Fruit fly (Drosophila melanogaster) whole organism, embryonic: Measurements from ENCODE around the gene CG5808.

Source experiments
- ATbp ChIP-seq: fragments of 200-800 bp; sonication (Bioruptor generic); optimal IDR thresholded peaks from 2 replicates; lab custom pipeline; 2017; ENCODE audit warnings: missing biosample characterization, mild to moderate bottlenecking, missing genetic modification characterization, missing genetic modification reagents
- Aef1 ChIP-seq: fragments of 200-800 bp; sonication (Bioruptor generic); IDR thresholded peaks from 3 replicates; pipeline ENCODE4 v1.3.6; 2022; ENCODE audit warnings: missing biosample characterization, missing genetic modification characterization
- B-H2 ChIP-seq: fragments of 200-800 bp; sonication (Bioruptor generic); optimal IDR thresholded peaks from 2 replicates; lab custom pipeline; 2018; ENCODE audit warnings: missing biosample characterization, mild to moderate bottlenecking, missing genetic modification characterization
- CG10565 ChIP-seq: fragments of 200-800 bp; sonication (Bioruptor generic); optimal IDR thresholded peaks from 3 replicates; lab custom pipeline; 2016; ENCODE audit warnings: missing biosample characterization, mild to moderate bottlenecking, missing genetic modification characterization
- CG11504 ChIP-seq: fragments of 200-800 bp; sonication (Bioruptor generic); optimal IDR thresholded peaks from 3 replicates; lab custom pipeline; 2019; ENCODE audit warnings: missing biosample characterization, mild to moderate bottlenecking, missing genetic modification characterization, moderate library complexity
- CG12236 ChIP-seq: fragments of 200-800 bp; sonication (Bioruptor generic); optimal IDR thresholded peaks from 2 replicates; lab custom pipeline; 2016; ENCODE audit warnings: missing biosample characterization, missing genetic modification characterization
- CG15696 ChIP-seq: fragments of 200-800 bp; sonication (Bioruptor generic); optimal IDR thresholded peaks from 2 replicates; lab custom pipeline; 2019; ENCODE audit warnings: missing biosample characterization, mild to moderate bottlenecking, missing genetic modification characterization, moderate library complexity
- CG16863 ChIP-seq: fragments of 200-800 bp; sonication (Bioruptor generic); optimal IDR thresholded peaks from 3 replicates; lab custom pipeline; 2016; ENCODE audit warnings: missing biosample characterization, missing genetic modification characterization
- CG17385 ChIP-seq: fragments of 200-800 bp; sonication (Bioruptor generic); optimal IDR thresholded peaks from 3 replicates; lab custom pipeline; 2018; ENCODE audit warnings: missing biosample characterization, mild to moderate bottlenecking, missing genetic modification characterization
- CG30020 ChIP-seq: fragments of 200-800 bp; optimal IDR thresholded peaks from 2 replicates; lab custom pipeline; 2019; ENCODE audit warnings: missing biosample characterization, mild to moderate bottlenecking, missing genetic modification characterization, moderate library complexity
- CG32767 ChIP-seq: fragments of 200-800 bp; sonication (Bioruptor generic); IDR thresholded peaks from 2 replicates; pipeline ENCODE4 v1.3.6; 2022; ENCODE audit warnings: missing biosample characterization, missing genetic modification characterization
- CG33557 ChIP-seq: fragments of 200-800 bp; sonication (Bioruptor generic); optimal IDR thresholded peaks from 2 replicates; lab custom pipeline; 2019; ENCODE audit warnings: missing biosample characterization, mild to moderate bottlenecking, missing genetic modification characterization, moderate library complexity
- CG3407 ChIP-seq: fragments of 200-800 bp; sonication (Bioruptor generic); optimal IDR thresholded peaks from 2 replicates; lab custom pipeline; 2018; ENCODE audit warnings: missing biosample characterization, mild to moderate bottlenecking, missing genetic modification characterization
- CG4617 ChIP-seq: fragments of 200-800 bp; sonication (Bioruptor generic); optimal IDR thresholded peaks from 3 replicates; lab custom pipeline; 2016; ENCODE audit warnings: missing biosample characterization, missing genetic modification characterization, borderline replicate concordance
- CG6689 ChIP-seq: fragments of 200-800 bp; sonication (Bioruptor generic); IDR thresholded peaks from 2 replicates; pipeline ENCODE4 v1.3.6; 2022; ENCODE audit warnings: missing biosample characterization, missing genetic modification characterization
- CG6791 ChIP-seq: fragments of 200-800 bp; sonication (Bioruptor generic); IDR thresholded peaks from 3 replicates; pipeline ENCODE4 v1.3.6; 2022; ENCODE audit warnings: missing biosample characterization, missing genetic modification characterization; ENCODE audit not compliant: partially characterized antibody
- CG7963 ChIP-seq: fragments of 200-800 bp; sonication (Bioruptor generic); IDR thresholded peaks from 3 replicates; pipeline ENCODE4 v1.3.6; 2022; ENCODE audit warnings: missing biosample characterization, missing genetic modification characterization; ENCODE audit not compliant: partially characterized antibody
- CG8478 ChIP-seq: fragments of >200 bp; optimal IDR thresholded peaks from 2 replicates; lab custom pipeline; 2018
- CG9797 ChIP-seq: fragments of 200-800 bp; sonication (Bioruptor generic); optimal IDR thresholded peaks from 3 replicates; lab custom pipeline; 2018; ENCODE audit warnings: missing biosample characterization, mild to moderate bottlenecking, missing genetic modification characterization
- Dad ChIP-seq: fragments of 200-800 bp; sonication (Bioruptor generic); optimal IDR thresholded peaks from 3 replicates; lab custom pipeline; 2016; ENCODE audit warnings: missing biosample characterization, missing genetic modification characterization
- Doc2 ChIP-seq: fragments of 200-800 bp; sonication (Bioruptor generic); IDR thresholded peaks from 2 replicates; pipeline ENCODE4 v1.3.6; 2022; ENCODE audit warnings: missing biosample characterization, missing genetic modification characterization
- Elba2 ChIP-seq: fragments of 200-800 bp; sonication (Bioruptor generic); optimal IDR thresholded peaks from 3 replicates; lab custom pipeline; 2016; ENCODE audit warnings: missing biosample characterization, missing genetic modification characterization
- Fer2 ChIP-seq: fragments of 200-800 bp; sonication (Bioruptor generic); optimal IDR thresholded peaks from 2 replicates; lab custom pipeline; 2018; ENCODE audit warnings: missing biosample characterization, mild to moderate bottlenecking, missing genetic modification characterization, moderate library complexity
- GATAe ChIP-seq: fragments of 200-800 bp; sonication (Bioruptor generic); conservative IDR thresholded peaks from 2 replicates; pipeline ENCODE4 v1.3.6; 2022; ENCODE audit warnings: missing biosample characterization, missing genetic modification characterization
- Gsc ChIP-seq: fragments of 200-800 bp; sonication (Bioruptor generic); IDR thresholded peaks from 2 replicates; pipeline ENCODE4 v1.3.6; 2022; ENCODE audit warnings: missing biosample characterization, missing genetic modification characterization
- HLH4C ChIP-seq: fragments of 200-800 bp; sonication (Bioruptor generic); IDR thresholded peaks from 3 replicates; pipeline ENCODE4 v1.3.6; 2022; ENCODE audit warnings: missing biosample characterization, missing genetic modification characterization; ENCODE audit not compliant: partially characterized antibody
- Hsf ChIP-seq: fragments of 200-800 bp; sonication (Bioruptor generic); optimal IDR thresholded peaks from 3 replicates; lab custom pipeline; 2016; ENCODE audit warnings: missing biosample characterization, missing genetic modification characterization
- Mes4 ChIP-seq: fragments of 200-800 bp; sonication (Bioruptor generic); optimal IDR thresholded peaks from 2 replicates; lab custom pipeline; 2016; ENCODE audit warnings: missing biosample characterization, missing genetic modification characterization
- NfI ChIP-seq: fragments of 200-800 bp; sonication (Bioruptor generic); optimal IDR thresholded peaks from 3 replicates; lab custom pipeline; 2018; ENCODE audit warnings: missing biosample characterization, mild to moderate bottlenecking, missing genetic modification characterization, moderate library complexity
- Pdp1 ChIP-seq, 2 experiments: fragments of 200-800 bp; sonication (Bioruptor generic); optimal IDR thresholded peaks; 3 replicates each; lab custom pipeline; 2016; ENCODE audit warnings: missing biosample characterization in 2 of 2, missing genetic modification characterization in 2 of 2, mild to moderate bottlenecking in 1 of 2, moderate library complexity in 1 of 2
- Poxn ChIP-seq: fragments of 200-800 bp; sonication (Bioruptor generic); IDR thresholded peaks from 2 replicates; pipeline ENCODE4 v1.3.6; 2022; ENCODE audit warnings: missing biosample characterization, missing genetic modification characterization
- Rx ChIP-seq: fragments of 200-800 bp; sonication (Bioruptor generic); IDR thresholded peaks from 2 replicates; pipeline ENCODE4 v1.3.6; 2022; ENCODE audit warnings: missing biosample characterization, missing genetic modification characterization
- Sox100B ChIP-seq: fragments of 200-800 bp; sonication (Bioruptor generic); optimal IDR thresholded peaks from 3 replicates; lab custom pipeline; 2018; ENCODE audit warnings: missing biosample characterization, mild to moderate bottlenecking, missing genetic modification characterization
- Sry-β ChIP-seq: fragments of 200-800 bp; sonication (Bioruptor generic); optimal IDR thresholded peaks from 2 replicates; lab custom pipeline; 2018; ENCODE audit warnings: missing biosample characterization, mild to moderate bottlenecking, missing genetic modification characterization, moderate library complexity
- Vsx1 ChIP-seq: fragments of 200-800 bp; sonication (Bioruptor generic); optimal IDR thresholded peaks from 2 replicates; lab custom pipeline; 2017; ENCODE audit warnings: missing biosample characterization, mild to moderate bottlenecking, missing genetic modification characterization, missing genetic modification reagents
- Xbp1 ChIP-seq: fragments of 200-800 bp; sonication (Bioruptor generic); optimal IDR thresholded peaks from 3 replicates; lab custom pipeline; 2016; ENCODE audit warnings: missing biosample characterization, mild to moderate bottlenecking, missing genetic modification characterization
- ci ChIP-seq: fragments of 200-800 bp; sonication (Bioruptor generic); IDR thresholded peaks from 3 replicates; pipeline ENCODE4 v1.3.6; 2022; ENCODE audit warnings: missing biosample characterization, missing genetic modification characterization
- crc ChIP-seq: fragments of 200-800 bp; sonication (Bioruptor generic); optimal IDR thresholded peaks from 2 replicates; lab custom pipeline; 2016; ENCODE audit warnings: missing biosample characterization, missing genetic modification characterization
- dm ChIP-seq: fragments of 200-800 bp; sonication (Bioruptor generic); optimal IDR thresholded peaks from 3 replicates; lab custom pipeline; 2016; ENCODE audit warnings: missing biosample characterization, missing genetic modification characterization
- exex ChIP-seq: fragments of 200-800 bp; sonication (Bioruptor generic); optimal IDR thresholded peaks from 4 replicates; lab custom pipeline; 2018; ENCODE audit warnings: missing biosample characterization, mild to moderate bottlenecking, missing genetic modification characterization, moderate library complexity
- fd96Cb ChIP-seq: fragments of 200-800 bp; sonication (Bioruptor generic); optimal IDR thresholded peaks from 2 replicates; lab custom pipeline; 2018; ENCODE audit warnings: missing biosample characterization, mild to moderate bottlenecking, missing genetic modification characterization, moderate library complexity
- ftz-f1 ChIP-seq: fragments of 200-800 bp; sonication (Bioruptor generic); optimal IDR thresholded peaks from 2 replicates; lab custom pipeline; 2016; ENCODE audit warnings: missing biosample characterization, missing genetic modification characterization
- hb ChIP-seq: fragments of 200-800 bp; sonication (Bioruptor generic); IDR thresholded peaks from 3 replicates; pipeline ENCODE4 v1.3.6; 2022; ENCODE audit warnings: missing biosample characterization, missing genetic modification characterization; ENCODE audit not compliant: partially characterized antibody
- ken ChIP-seq: fragments of 200-800 bp; sonication (Bioruptor generic); IDR thresholded peaks from 3 replicates; pipeline ENCODE4 v1.3.6; 2022; ENCODE audit warnings: missing biosample characterization, missing genetic modification characterization
- kni ChIP-seq: fragments of 200-800 bp; sonication (Bioruptor generic); optimal IDR thresholded peaks from 3 replicates; lab custom pipeline; 2017; ENCODE audit warnings: mild to moderate bottlenecking, missing biosample characterization, missing genetic modification reagents, missing genetic modification characterization
- pho ChIP-seq: fragments of 200-800 bp; sonication (Bioruptor generic); optimal IDR thresholded peaks from 2 replicates; lab custom pipeline; 2016; ENCODE audit warnings: missing biosample characterization, missing genetic modification characterization
- trh ChIP-seq: fragments of 200-800 bp; sonication (Bioruptor generic); optimal IDR thresholded peaks from 2 replicates; lab custom pipeline; 2016; ENCODE audit warnings: missing biosample characterization, missing genetic modification characterization
- tx ChIP-seq: fragments of 200-800 bp; sonication (Bioruptor generic); optimal IDR thresholded peaks from 2 replicates; lab custom pipeline; 2016; ENCODE audit warnings: missing biosample characterization, missing genetic modification characterization
- wor ChIP-seq: fragments of 200-800 bp; sonication (Bioruptor generic); IDR thresholded peaks from 2 replicates; pipeline ENCODE4 v1.3.6; 2022; ENCODE audit warnings: missing biosample characterization, missing genetic modification characterization

Gene CG5808

dm6 chr3R:24813637-24814301 lies 3.0 kb downstream of the CG5808 start, which contains the start of the genes lili and CG34150 (continued):
- TF ChIP-seq ci (GFP tag; lab: Robert Waterston, UW) (peak; percentile 73), ftz-f1 (GFP tag; lab: Kevin White, UChicago) (peak; percentile 14), ken (GFP tag; lab: Robert Waterston, UW) (peak; percentile 58; the same call in 1 of the 3 replicates), CG17385 (GFP tag; lab: Kevin White, UChicago) (peak; percentile 63), Aef1 (GFP tag; lab: Robert Waterston, UW) (peak; percentile 71), GATAe (no peak), dm (GFP tag; lab: Kevin White, UChicago) (peak; percentile 30), Sox100B (GFP tag; lab: Kevin White, UChicago) (no peak), CG9797 (GFP tag; lab: Kevin White, UChicago) (peak; percentile 46), Vsx1 (GFP tag; lab: Kevin White, UChicago) (no peak), CG10565 (GFP tag; lab: Kevin White, UChicago) (no peak), tx (GFP tag; lab: Kevin White, UChicago) (peak; percentile 61), kni (GFP tag; lab: Kevin White, UChicago) (peak; percentile 2), fd96Cb (tag; lab: Kevin White, UChicago) (peak; percentile 36), Rx (GFP tag; lab: Robert Waterston, UW) (no peak), ATbp (GFP tag; lab: Kevin White, UChicago) (no peak), CG11504 (tag; lab: Kevin White, UChicago) (peak; percentile 76), exex (tag; lab: Kevin White, UChicago) (no peak), HLH4C (GFP tag; lab: Robert Waterston, UW) (peak; percentile 71; the same call in 2 of the 3 replicates), CG12236 (peak; percentile 42), CG32767 (GFP tag; lab: Robert Waterston, UW) (peak; percentile 73; the same call in 1 of the 2 replicates), trh (peak; percentile 26), NfI (peak; percentile 69), CG33557 (GFP tag; lab: Kevin White, UChicago) (peak; percentile 76), Hsf (GFP tag; lab: Kevin White, UChicago) (peak; percentile 84), Sry-β (GFP tag; lab: Kevin White, UChicago) (peak; percentile 27), Dad (GFP tag; lab: Kevin White, UChicago) (peak; percentile 73), CG30020 (tag; lab: Kevin White, UChicago) (peak; percentile 70), CG4617 (GFP tag; lab: Kevin White, UChicago) (peak; percentile 46), crc (GFP tag; lab: Kevin White, UChicago) (peak; percentile 32), Mes4 (GFP tag; lab: Kevin White, UChicago) (peak; percentile 56), pho (GFP tag; lab: Kevin White, UChicago) (peak; percentile 79), CG8478 (lab: Kevin White, UChicago) (no peak), Pdp1 (GFP tag; optimal IDR thresholded peaks at IDR 0.05; lab: Kevin White, UChicago) (peak; percentile 65 to 66), CG7963 (peak; percentile 60; the same call in 1 of the 3 replicates), Fer2 (peak; percentile 81), Gsc (GFP tag; lab: Robert Waterston, UW) (no peak), Xbp1 (GFP tag; lab: Kevin White, UChicago) (peak; percentile 84), CG16863 (GFP tag; lab: Kevin White, UChicago) (peak; percentile 68), CG3407 (GFP tag; lab: Kevin White, UChicago) (peak; percentile 13), CG6791 (GFP tag; lab: Robert Waterston, UW) (peak; percentile 76), Doc2 (GFP tag; lab: Robert Waterston, UW) (no peak), CG15696 (tag; lab: Kevin White, UChicago) (peak; percentile 82), Poxn (GFP tag; lab: Robert Waterston, UW) (no peak), wor (GFP tag; lab: Robert Waterston, UW) (0 out of 2 replicates have a peak, but pooled peaks have one; percentile 26), CG6689 (GFP tag; lab: Robert Waterston, UW) (peak; percentile 80), Elba2 (GFP tag; lab: Kevin White, UChicago) (no peak), B-H2 (GFP tag; lab: Kevin White, UChicago) (peak; percentile 86), hb (GFP tag; lab: Robert Waterston, UW) (peak; percentile 67; the same call in 1 of the 3 replicates)
